Worm (Caenorhabditis elegans) whole organism, L3 larva: ENCODE results near the gene Y24D9A.6.

Experiments used
- R02D3.7 ChIP-seq: fragments of 150-350 bp; optimal IDR thresholded peaks from 2 replicates; lab custom pipeline; 2014; ENCODE audit warnings: missing biosample characterization, missing genetic modification characterization
- ZK546.5 ChIP-seq: sonication (generic microtip); optimal IDR thresholded peaks from 2 replicates; lab custom pipeline; 2017; ENCODE audit warnings: missing biosample characterization, missing genetic modification characterization
- aly-2 ChIP-seq: fragments of 150-350 bp; optimal IDR thresholded peaks from 2 replicates; lab custom pipeline; 2014; ENCODE audit warnings: missing biosample characterization, missing genetic modification characterization
- ama-1 ChIP-seq: fragments of 150-350 bp; optimal IDR thresholded peaks from 2 replicates; lab custom pipeline; 2018
- ceh-16 ChIP-seq: sonication (generic microtip); optimal IDR thresholded peaks from 2 replicates; lab custom pipeline; 2017; ENCODE audit warnings: missing biosample characterization, missing genetic modification characterization
- ceh-28 ChIP-seq: fragments of 150-350 bp; optimal IDR thresholded peaks from 2 replicates; lab custom pipeline; 2014; ENCODE audit warnings: missing biosample characterization, missing genetic modification reagents, missing genetic modification characterization
- ceh-82 ChIP-seq: fragments of 150-350 bp; optimal IDR thresholded peaks from 2 replicates; lab custom pipeline; 2014; ENCODE audit warnings: missing biosample characterization, missing genetic modification characterization
- ceh-9 ChIP-seq: sonication (generic microtip); optimal IDR thresholded peaks from 2 replicates; lab custom pipeline; 2018; ENCODE audit warnings: missing biosample characterization, missing genetic modification characterization
- daf-12 ChIP-seq: fragments of 150-350 bp; optimal IDR thresholded peaks from 2 replicates; lab custom pipeline; 2014; ENCODE audit warnings: missing biosample characterization, missing genetic modification reagents, missing genetic modification characterization
- egl-27 ChIP-seq: sonication (generic microtip); optimal IDR thresholded peaks from 4 replicates; lab custom pipeline; 2017; ENCODE audit warnings: missing biosample characterization, missing genetic modification reagents, missing genetic modification characterization
- egl-5 ChIP-seq: fragments of 150-350 bp; optimal IDR thresholded peaks from 2 replicates; lab custom pipeline; 2017; ENCODE audit warnings: missing biosample characterization, missing genetic modification reagents, missing genetic modification characterization, inconsistent platforms
- elt-1 ChIP-seq: fragments of 150-350 bp; optimal IDR thresholded peaks from 2 replicates; lab custom pipeline; 2014; ENCODE audit warnings: missing biosample characterization, missing genetic modification characterization
- elt-2 ChIP-seq: sonication (generic microtip); optimal IDR thresholded peaks from 2 replicates; lab custom pipeline; 2016; ENCODE audit warnings: missing genetic modification reagents, mild to moderate bottlenecking, missing genetic modification characterization, missing compliant biosample characterization
- elt-3 ChIP-seq, 3 experiments: fragments of 150-350 bp in 1 of 3; sonication (generic microtip) in 2 of 3; optimal IDR thresholded peaks; 2 replicates in 2 of 3; 4 replicates in 1 of 3; lab custom pipeline; 2014 to 2017; ENCODE audit warnings: missing biosample characterization in 3 of 3, missing genetic modification characterization in 3 of 3
- eor-1 ChIP-seq, 2 experiments: fragments of 150-350 bp; optimal IDR thresholded peaks; 2 replicates each; lab custom pipeline; 2014 to 2018; ENCODE audit warnings: missing biosample characterization in 2 of 2, missing genetic modification characterization in 2 of 2
- fkh-10 ChIP-seq: sonication (generic microtip); optimal IDR thresholded peaks from 2 replicates; lab custom pipeline; 2017; ENCODE audit warnings: missing biosample characterization, missing genetic modification reagents, missing genetic modification characterization
- fkh-2 ChIP-seq: fragments of 150-350 bp; optimal IDR thresholded peaks from 2 replicates; lab custom pipeline; 2014; ENCODE audit warnings: missing biosample characterization, missing genetic modification reagents, missing genetic modification characterization
- fos-1 ChIP-seq: fragments of 150-350 bp; optimal IDR thresholded peaks from 2 replicates; lab custom pipeline; 2014; ENCODE audit warnings: missing biosample characterization, missing genetic modification characterization
- hmg-11 ChIP-seq: sonication (generic microtip); optimal IDR thresholded peaks from 2 replicates; lab custom pipeline; 2016; ENCODE audit warnings: missing genetic modification characterization, missing compliant biosample characterization
- jun-1 ChIP-seq: fragments of 150-350 bp; optimal IDR thresholded peaks from 2 replicates; lab custom pipeline; 2014; ENCODE audit warnings: missing biosample characterization, missing genetic modification reagents, missing genetic modification characterization
- lin-15B ChIP-seq: fragments of 150-350 bp; optimal IDR thresholded peaks from 2 replicates; lab custom pipeline; 2014; ENCODE audit warnings: missing biosample characterization, missing genetic modification characterization
- lin-39 ChIP-seq: fragments of 150-350 bp; optimal IDR thresholded peaks from 2 replicates; lab custom pipeline; 2018; ENCODE audit warnings: missing biosample characterization, missing genetic modification reagents, missing genetic modification characterization
- lsy-12 ChIP-seq: sonication (generic microtip); optimal IDR thresholded peaks from 2 replicates; lab custom pipeline; 2016; ENCODE audit warnings: mild to moderate bottlenecking, missing genetic modification characterization, missing compliant biosample characterization
- mdl-1 ChIP-seq: fragments of 150-350 bp; optimal IDR thresholded peaks from 2 replicates; lab custom pipeline; 2014; ENCODE audit warnings: missing biosample characterization, missing genetic modification characterization
- mml-1 ChIP-seq: fragments of 150-350 bp; sonication (generic microtip); optimal IDR thresholded peaks from 3 replicates; lab custom pipeline; 2014; ENCODE audit warnings: missing biosample characterization, missing genetic modification characterization
- nfya-1 ChIP-seq: sonication (generic microtip); optimal IDR thresholded peaks from 2 replicates; lab custom pipeline; 2017; ENCODE audit warnings: missing genetic modification characterization, mild to moderate bottlenecking, missing compliant biosample characterization, antibody characterized with exemption, moderate library complexity; ENCODE audit not compliant: insufficient read depth
- nhr-11 ChIP-seq: fragments of 150-350 bp; optimal IDR thresholded peaks from 2 replicates; lab custom pipeline; 2014; ENCODE audit warnings: missing biosample characterization, missing genetic modification characterization
- nhr-12 ChIP-seq: fragments of 150-350 bp; optimal IDR thresholded peaks from 2 replicates; lab custom pipeline; 2014; ENCODE audit warnings: missing biosample characterization, missing genetic modification characterization
- nhr-23 ChIP-seq: fragments of 150-350 bp; optimal IDR thresholded peaks from 2 replicates; lab custom pipeline; 2014; ENCODE audit warnings: missing biosample characterization, missing genetic modification reagents, missing genetic modification characterization
- nhr-237 ChIP-seq: fragments of 150-350 bp; optimal IDR thresholded peaks from 2 replicates; lab custom pipeline; 2014; ENCODE audit warnings: missing biosample characterization, missing genetic modification characterization
- nhr-25 ChIP-seq: sonication (generic microtip); optimal IDR thresholded peaks from 2 replicates; lab custom pipeline; 2017; ENCODE audit warnings: missing biosample characterization, missing genetic modification characterization
- nhr-28 ChIP-seq: fragments of 150-350 bp; optimal IDR thresholded peaks from 2 replicates; lab custom pipeline; 2014; ENCODE audit warnings: missing biosample characterization, missing genetic modification characterization
- nhr-43 ChIP-seq: sonication (generic microtip); optimal IDR thresholded peaks from 2 replicates; lab custom pipeline; 2016; ENCODE audit warnings: mild to moderate bottlenecking, missing genetic modification characterization, missing compliant biosample characterization; ENCODE audit not compliant: poor library complexity, severe bottlenecking
- nhr-67 ChIP-seq: fragments of 150-350 bp; optimal IDR thresholded peaks from 2 replicates; lab custom pipeline; 2014; ENCODE audit warnings: missing biosample characterization, missing genetic modification characterization
- nhr-76 ChIP-seq: fragments of 150-350 bp; sonication (generic microtip); optimal IDR thresholded peaks from 5 replicates; lab custom pipeline; 2014; ENCODE audit warnings: missing biosample characterization, missing genetic modification characterization
- nhr-77 ChIP-seq: fragments of 150-350 bp; optimal IDR thresholded peaks from 2 replicates; lab custom pipeline; 2014; ENCODE audit warnings: missing biosample characterization, missing genetic modification characterization
- pha-4 ChIP-seq: fragments of 150-350 bp; optimal IDR thresholded peaks from 2 replicates; lab custom pipeline; 2014; ENCODE audit warnings: missing biosample characterization, missing genetic modification reagents, missing genetic modification characterization
- pqm-1 ChIP-seq: fragments of 150-350 bp; optimal IDR thresholded peaks from 2 replicates; lab custom pipeline; 2017; ENCODE audit warnings: missing biosample characterization, missing genetic modification characterization, inconsistent platforms
- sea-2 ChIP-seq: fragments of 150-350 bp; sonication (generic microtip); optimal IDR thresholded peaks from 4 replicates; lab custom pipeline; 2014; ENCODE audit warnings: missing biosample characterization, missing genetic modification reagents, missing genetic modification characterization
- skn-1 ChIP-seq: fragments of 150-350 bp; optimal IDR thresholded peaks from 2 replicates; lab custom pipeline; 2014; ENCODE audit warnings: missing biosample characterization, missing genetic modification characterization
- snpc-4 ChIP-seq: fragments of 150-350 bp; optimal IDR thresholded peaks from 2 replicates; lab custom pipeline; 2014; ENCODE audit warnings: missing biosample characterization, missing genetic modification characterization
- tbx-2 ChIP-seq: sonication (generic microtip); optimal IDR thresholded peaks from 2 replicates; lab custom pipeline; 2016; ENCODE audit warnings: mild to moderate bottlenecking, missing genetic modification characterization, missing compliant biosample characterization
- unc-39 ChIP-seq: sonication (generic microtip); optimal IDR thresholded peaks from 4 replicates; lab custom pipeline; 2017; ENCODE audit warnings: missing biosample characterization, missing genetic modification characterization
- unc-62 ChIP-seq: fragments of 150-350 bp; sonication (generic microtip); optimal IDR thresholded peaks from 4 replicates; lab custom pipeline; 2014; ENCODE audit warnings: missing biosample characterization, missing genetic modification reagents, missing genetic modification characterization
- zag-1 ChIP-seq: fragments of 150-350 bp; optimal IDR thresholded peaks from 2 replicates; lab custom pipeline; 2014; ENCODE audit warnings: missing biosample characterization, missing genetic modification characterization
- ztf-11 ChIP-seq: fragments of 150-350 bp; optimal IDR thresholded peaks from 2 replicates; lab custom pipeline; 2014; ENCODE audit warnings: missing biosample characterization, missing genetic modification characterization
- ztf-4 ChIP-seq: fragments of 150-350 bp; optimal IDR thresholded peaks from 2 replicates; lab custom pipeline; 2014; ENCODE audit warnings: missing biosample characterization, missing genetic modification characterization

Y24D9A.6 gene

ce11 chrIV:4406054-4406539 is 5.9 kb upstream of the Y24D9A.6 start:
- TF ChIP-seq fos-1 (tag; lab: Kevin White, UChicago) (no peak), ceh-28 (no peak), ztf-11 (tag; lab: Kevin White, UChicago) (no peak), nfya-1 (tag; lab: Kevin White, UChicago) (peak; percentile 75), sea-2 (no peak), fkh-2 (tag; lab: Kevin White, UChicago) (no peak), ZK546.5 (tag; lab: Kevin White, UChicago) (no peak), fkh-10 (no peak), unc-39 (tag; lab: Kevin White, UChicago) (no peak), mdl-1 (no peak), lsy-12 (tag; lab: Kevin White, UChicago) (no peak), nhr-67 (tag; lab: Kevin White, UChicago) (no peak), nhr-237 (tag; lab: Kevin White, UChicago) (no peak), elt-3 (tag; optimal IDR thresholded peaks at IDR 0.05; lab: Kevin White, UChicago) (no peak), nhr-76 (tag; lab: Kevin White, UChicago) (no peak), egl-5 (tag; lab: Kevin White, UChicago) (peak; percentile 38), snpc-4 (tag; lab: Kevin White, UChicago) (peak; percentile 78), nhr-77 (tag; lab: Kevin White, UChicago) (no peak), egl-27 (peak; percentile 40), jun-1 (tag; lab: Kevin White, UChicago) (no peak), lin-15B (tag; lab: Kevin White, UChicago) (peak; percentile 75), eor-1 (tag; optimal IDR thresholded peaks at IDR 0.05; lab: Kevin White, UChicago) (no peak), nhr-43 (no peak), ceh-16 (tag; lab: Kevin White, UChicago) (no peak), R02D3.7 (tag; lab: Kevin White, UChicago) (no peak), nhr-23 (tag; lab: Kevin White, UChicago) (peak; percentile 24), aly-2 (no peak), ceh-9 (tag; lab: Kevin White, UChicago) (no peak), elt-2 (tag; lab: Kevin White, UChicago) (peak; percentile 78), nhr-12 (tag; lab: Kevin White, UChicago) (no peak), zag-1 (tag; lab: Kevin White, UChicago) (no peak), hmg-11 (peak; percentile 8), tbx-2 (no peak), nhr-25 (tag; lab: Kevin White, UChicago) (peak; percentile 34), ztf-4 (tag; lab: Kevin White, UChicago) (no peak), pqm-1 (tag; lab: Kevin White, UChicago) (peak; percentile 68), unc-62 (GFP tag; lab: Kevin White, UChicago) (peak; percentile 30), nhr-11 (tag; lab: Kevin White, UChicago) (peak; percentile 47), ama-1 (lab: Kevin White, UChicago) (peak; percentile 36), lin-39 (tag; lab: Kevin White, UChicago) (peak; percentile 91), elt-1 (no peak), pha-4 (tag; lab: Kevin White, UChicago) (peak; percentile 76), skn-1 (peak; percentile 16), mml-1 (tag; lab: Kevin White, UChicago) (no peak), nhr-28 (no peak), daf-12 (tag; lab: Kevin White, UChicago) (no peak), ceh-82 (no peak)
